Worm (Caenorhabditis elegans): Measurements from ENCODE around the gene lam-1.

ce11 chrIV:5204573-5204972 lies 31.4 kb downstream of the lam-1 start, which contains the start of gene tni-4:
- TF ChIP-seq pqm-1 (tag; optimal IDR thresholded peaks at IDR 0.05) (no peak), nhr-232 (tag; optimal IDR thresholded peaks at IDR 0.05) (no peak), eyg-1 (tag; optimal IDR thresholded peaks at IDR 0.05) (no peak), unc-3 (GFP tag; conservative IDR thresholded peaks at IDR 0.05) (no peak), unc-3 (tag; optimal IDR thresholded peaks at IDR 0.05) (no peak)

Measured in whole organism, late embryonic.